Worm (Caenorhabditis elegans) whole organism, late embryonic: Measurements from ENCODE around the gene C06A1.6.

Source experiments
- C08G9.2 ChIP-seq: sonication (generic microtip); optimal IDR thresholded peaks from 2 replicates; lab custom pipeline; 2016; ENCODE audit warnings: mild to moderate bottlenecking, missing genetic modification characterization, moderate library complexity, missing compliant biosample characterization
- ceh-45 ChIP-seq: fragments of 200-800 bp; sonication (Bioruptor generic); IDR thresholded peaks from 2 replicates; pipeline ENCODE4 v1.3.6; 2022; ENCODE audit warnings: missing genetic modification reagents, missing genetic modification characterization, missing compliant biosample characterization
- dve-1 ChIP-seq: sonication (generic microtip); optimal IDR thresholded peaks from 2 replicates; lab custom pipeline; 2017; ENCODE audit warnings: antibody characterized with exemption, mild to moderate bottlenecking, missing genetic modification characterization, missing compliant biosample characterization
- nfya-1 ChIP-seq: sonication (generic microtip); optimal IDR thresholded peaks from 2 replicates; lab custom pipeline; 2017; ENCODE audit warnings: missing genetic modification characterization, mild to moderate bottlenecking, missing compliant biosample characterization, antibody characterized with exemption, moderate library complexity
- ztf-16 ChIP-seq: sonication (generic microtip); optimal IDR thresholded peaks from 2 replicates; lab custom pipeline; 2017; ENCODE audit warnings: missing genetic modification characterization, missing compliant biosample characterization

DNA sequence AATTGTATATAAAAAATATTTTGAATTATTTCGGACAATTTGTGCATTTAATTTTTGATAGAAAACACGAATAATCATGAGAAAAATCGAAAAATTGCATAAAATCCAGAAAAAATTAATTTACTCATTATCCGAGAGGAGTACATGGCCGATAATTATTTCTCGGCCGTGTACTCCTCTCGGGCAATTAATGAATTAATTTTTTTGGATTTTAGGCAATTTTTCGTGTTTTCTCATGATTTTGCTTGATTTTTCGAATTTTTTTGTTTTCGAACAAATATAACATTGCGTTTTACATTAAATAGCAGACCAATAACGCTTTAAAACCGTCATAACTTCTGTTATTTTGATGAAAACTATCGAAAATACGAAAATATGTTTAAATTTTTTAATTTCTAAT is 26.5 kb downstream of the C06A1.6 start:
- TF ChIP-seq nfya-1 (tag; lab: Kevin White, UChicago) (no peak), dve-1 (no peak), ceh-45 (GFP tag; lab: Robert Waterston, UW) (no peak), ztf-16 (tag; lab: Kevin White, UChicago) (no peak), C08G9.2 (tag; lab: Kevin White, UChicago) (peak; percentile 81)
